ENCODE assay signal across 2 fruit fly cellular contexts in genomic region chr3L:3828111-3828510, dm6.
TF ChIP-seq lines count a peak whose summit lies in the region.

No protein-coding gene starts in this region.

- no peak for TF ChIP-seq CTCF in whole organism, embryonic (GFP tag; optimal IDR thresholded peaks at IDR 0.05; lab: Kevin White, UChicago)

TF ChIP-seq in whole organism, adult, 20 proteins besides CTCF, POLR2A, EP300 and RAD21:
- TF ChIP-seq CG7045 (GFP tag; optimal IDR thresholded peaks at IDR 0.05; lab: Kevin White, UChicago) (no peak), CG14711 (tag; optimal IDR thresholded peaks at IDR 0.05; lab: Kevin White, UChicago) (no peak), kay (GFP tag; lab: Kevin White, UChicago; ENCODE audit: borderline replicate concordance) (peak; percentile 35), cic (GFP tag; optimal IDR thresholded peaks at IDR 0.05; lab: Kevin White, UChicago) (no peak)
TF ChIP-seq in whole organism, adult: peak in this region for 1.

TF ChIP-seq in whole organism, embryonic, 481 proteins besides CTCF, POLR2A, EP300 and RAD21:
- 0 out of 3 replicates have a peak, but pooled peaks have one; percentile 32 for TF ChIP-seq Opbp (GFP tag; IDR thresholded peaks at IDR 0.05; lab: Robert Waterston, UW; ENCODE audit: partially characterized antibody)
- TF ChIP-seq lab (GFP tag; optimal IDR thresholded peaks at IDR 0.05; lab: Kevin White, UChicago): no peak
- TF ChIP-seq Bgb (GFP tag; IDR thresholded peaks at IDR 0.05; lab: Robert Waterston, UW; ENCODE audit: partially characterized antibody): 0 out of 2 replicates have a peak, but pooled peaks have one; percentile 9
- TF ChIP-seq Camta (GFP tag; optimal IDR thresholded peaks at IDR 0.05; lab: Kevin White, UChicago): no peak
- TF ChIP-seq vnd (GFP tag; IDR thresholded peaks at IDR 0.05; lab: Robert Waterston, UW; ENCODE audit: partially characterized antibody): no peak
- peak; percentile 85 for TF ChIP-seq pros (GFP tag; optimal IDR thresholded peaks at IDR 0.05; lab: Kevin White, UChicago)
- no peak for TF ChIP-seq CG18599 (GFP tag; optimal IDR thresholded peaks at IDR 0.05; lab: Kevin White, UChicago)
- TF ChIP-seq Trl (optimal IDR thresholded peaks at IDR 0.05; lab: Kevin White, UChicago): peak; percentile 51 to 78
- no peak for TF ChIP-seq Trl (GFP tag; optimal IDR thresholded peaks at IDR 0.05; lab: Kevin White, UChicago)
- peak; percentile 15 for TF ChIP-seq nerfin-1 (tag; optimal IDR thresholded peaks at IDR 0.05; lab: Kevin White, UChicago)
- TF ChIP-seq Deaf1 (tag; optimal IDR thresholded peaks at IDR 0.05; lab: Kevin White, UChicago): peak; percentile 87
- no peak for TF ChIP-seq Bteb2 (GFP tag; optimal IDR thresholded peaks at IDR 0.05; lab: Kevin White, UChicago)
- no peak for TF ChIP-seq Hr78 (GFP tag; optimal IDR thresholded peaks at IDR 0.05; lab: Kevin White, UChicago)

Comparison
In these comparisons a context has a peak if more than half of its experiments do, and no peak if none do; other contexts are left out.
1. Of the 1 proteins assayed by ChIP-seq in both whole organism, embryonic and whole organism, adult: peak only in whole organism, embryonic: none; only in whole organism, adult: kay; in both: none; in neither: 0.